Fruit fly (Drosophila melanogaster) whole organism, wandering third instar larva: Measurements from ENCODE around the gene CG5235.
A peak's percentile ranks its signal among the peaks of the same experiment; 100 is the strongest.

Experiments
- Abd-B ChIP-seq: fragments of >200 bp; optimal IDR thresholded peaks from 2 replicates; lab custom pipeline; 2017; ENCODE audit warnings: missing biosample characterization, missing genetic modification characterization
- CG32264 ChIP-seq: fragments of 200-800 bp; sonication (Bioruptor generic); optimal IDR thresholded peaks from 2 replicates; lab custom pipeline; 2016; ENCODE audit warnings: missing biosample characterization, missing genetic modification characterization
- Myc ChIP-seq: fragments of >200 bp; optimal IDR thresholded peaks from 2 replicates; lab custom pipeline; 2017
- Rel ChIP-seq, 2 experiments: fragments of 200-800 bp; sonication (Bioruptor generic) in 1 of 2; optimal IDR thresholded peaks; 2 replicates in 1 of 2; 3 replicates in 1 of 2; lab custom pipeline; 2016 to 2019; ENCODE audit warnings: mild to moderate bottlenecking in 2 of 2, missing biosample characterization in 2 of 2, missing genetic modification characterization in 2 of 2, moderate library complexity in 1 of 2
- dl ChIP-seq, 2 experiments: fragments of 175-275, 200-275 bp in 1 of 2; fragments of 200-275 bp in 1 of 2; sonication (Bioruptor generic); optimal IDR thresholded peaks; lab custom pipeline; 2018; ENCODE audit warnings: mild to moderate bottlenecking in 2 of 2, missing biosample characterization in 2 of 2, missing genetic modification characterization in 2 of 2, moderate library complexity in 2 of 2; ENCODE audit not compliant: partially characterized antibody in 2 of 2, insufficient read depth in 1 of 2
- dmrt93B ChIP-seq: fragments of 200-800 bp; sonication (Bioruptor generic); optimal IDR thresholded peaks from 2 replicates; lab custom pipeline; 2018; ENCODE audit warnings: missing biosample characterization, mild to moderate bottlenecking, missing genetic modification characterization

DNA sequence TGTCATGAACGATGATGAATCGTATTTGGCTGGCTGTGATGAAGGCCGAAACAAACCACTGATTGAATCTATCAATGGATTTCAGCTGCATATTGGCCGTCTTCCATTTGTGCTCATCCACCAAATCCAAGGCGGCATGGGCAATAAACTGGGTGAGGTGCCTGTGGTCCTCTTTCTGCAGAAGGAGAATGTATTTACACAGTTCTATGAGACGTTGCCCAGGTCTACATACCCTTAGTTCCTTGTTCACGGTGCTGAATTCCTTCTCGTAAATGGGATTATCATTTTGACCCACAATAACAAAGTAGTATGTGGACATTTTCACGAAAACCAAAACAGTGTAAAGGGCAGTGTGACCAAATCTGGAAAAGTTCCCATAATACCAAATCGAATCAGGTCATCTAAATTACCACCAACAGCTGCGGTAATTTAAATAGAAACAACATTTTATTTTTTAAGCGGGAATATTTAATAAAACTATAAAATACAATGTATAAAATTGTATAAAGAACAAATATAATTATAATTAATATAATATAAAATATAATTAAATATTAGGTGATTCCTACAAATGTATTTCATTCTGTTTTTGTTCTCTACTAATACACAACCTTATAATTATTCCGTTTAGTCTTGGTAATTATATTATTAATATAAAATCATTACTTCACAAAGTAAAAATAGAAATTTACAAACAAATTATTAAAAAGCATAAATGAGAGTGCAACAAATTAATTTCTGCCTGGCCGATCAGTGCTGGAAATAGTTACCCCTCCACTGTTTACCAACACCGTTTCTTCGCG, 41.3 kb upstream of the CG5235 start, which contains the start of the genes Trs20 and elg1:
- TF ChIP-seq CG32264 (GFP tag; lab: Kevin White, UChicago) = no peak
- no peak for TF ChIP-seq dl (GFP tag; optimal IDR thresholded peaks at IDR 0.05; lab: Kevin White, UChicago; ENCODE audit: insufficient read depth in 1 of 2, partially characterized antibody in 2 of 2)
- peak; percentile 22 for TF ChIP-seq dmrt93B (GFP tag; lab: Kevin White, UChicago)
- TF ChIP-seq Abd-B (GFP tag; lab: Kevin White, UChicago) = no peak
- no peak for TF ChIP-seq Myc (lab: Kevin White, UChicago)
- TF ChIP-seq Rel (GFP tag; optimal IDR thresholded peaks at IDR 0.05; lab: Kevin White, UChicago) = no peak
- peak; percentile 42 for TF ChIP-seq Rel (tag; optimal IDR thresholded peaks at IDR 0.05; lab: Kevin White, UChicago)
